Worm (Caenorhabditis elegans) whole organism, early embryonic: ENCODE measurements around the gene F44E5.15.
"Not testable (repeated sequence)": the region's sequence is repeated elsewhere in the genome, so short reads cannot be mapped to it uniquely, and the experiment has no call there.

ENCODE experiments used
- ama-1 ChIP-seq: fragments of 150-350 bp; optimal IDR thresholded peaks from 2 replicates; lab custom pipeline; 2014
- ets-7 ChIP-seq: sonication (generic microtip); optimal IDR thresholded peaks from 2 replicates; lab custom pipeline; 2016; ENCODE audit warnings: missing genotype, missing genetic modification characterization, missing compliant biosample characterization
- sea-1 ChIP-seq: fragments of 200-800 bp; sonication (Bioruptor generic); conservative IDR thresholded peaks from 2 replicates; pipeline ENCODE4 v1.3.6; 2022; ENCODE audit warnings: missing genetic modification characterization, missing compliant biosample characterization

- not testable (repeated sequence) for TF ChIP-seq ama-1 (lab: Kevin White, UChicago); ets-7
- peak; percentile 87 for TF ChIP-seq sea-1 (GFP tag; lab: Robert Waterston, UW)
These were observed 13.2 kb upstream of the F44E5.15 start, which contains the start of the genes F44E5.4 and F44E5.5 for ce11 chrII:11759277-11759676.
